Fruit fly (Drosophila melanogaster) whole organism, embryonic: ENCODE data around the gene REG.
A peak's percentile ranks its signal among the peaks of the same experiment; 100 is the strongest.

Experiments
- CG12155 ChIP-seq: fragments of 200-800 bp; sonication (Bioruptor generic); optimal IDR thresholded peaks from 3 replicates; lab custom pipeline; 2016; ENCODE audit warnings: missing biosample characterization, missing genetic modification characterization
- CG12659 ChIP-seq: fragments of 200-800 bp; sonication (Bioruptor generic); optimal IDR thresholded peaks from 3 replicates; lab custom pipeline; 2017; ENCODE audit warnings: mild to moderate bottlenecking, missing biosample characterization, missing genetic modification reagents, missing genetic modification characterization
- CG13296 ChIP-seq: fragments of 200-800 bp; sonication (Bioruptor generic); optimal IDR thresholded peaks from 3 replicates; lab custom pipeline; 2018; ENCODE audit warnings: missing biosample characterization, mild to moderate bottlenecking, missing genetic modification characterization
- CG14710 ChIP-seq: fragments of 200-800 bp; sonication (Bioruptor generic); optimal IDR thresholded peaks from 3 replicates; lab custom pipeline; 2019; ENCODE audit warnings: missing biosample characterization, mild to moderate bottlenecking, missing genetic modification characterization, moderate library complexity
- CG15696 ChIP-seq: fragments of 200-800 bp; sonication (Bioruptor generic); optimal IDR thresholded peaks from 2 replicates; lab custom pipeline; 2019; ENCODE audit warnings: missing biosample characterization, mild to moderate bottlenecking, missing genetic modification characterization, moderate library complexity
- CG1603 ChIP-seq: fragments of 200-800 bp; sonication (Bioruptor generic); optimal IDR thresholded peaks from 2 replicates; lab custom pipeline; 2019; ENCODE audit warnings: missing biosample characterization, mild to moderate bottlenecking, missing genetic modification characterization, moderate library complexity
- CG17328 ChIP-seq: fragments of 200-800 bp; sonication (Bioruptor generic); IDR thresholded peaks from 2 replicates; pipeline ENCODE4 v1.3.6; 2022; ENCODE audit warnings: missing biosample characterization, missing genetic modification characterization
- CG2129 ChIP-seq: fragments of 200-800 bp; sonication (Bioruptor generic); IDR thresholded peaks from 2 replicates; pipeline ENCODE4 v1.3.6; 2022; ENCODE audit warnings: missing biosample characterization, missing genetic modification characterization; ENCODE audit not compliant: partially characterized antibody
- CG30020 ChIP-seq: fragments of 200-800 bp; optimal IDR thresholded peaks from 2 replicates; lab custom pipeline; 2019; ENCODE audit warnings: missing biosample characterization, mild to moderate bottlenecking, missing genetic modification characterization, moderate library complexity
- CG34422 ChIP-seq: fragments of 200-800 bp; sonication (Bioruptor generic); IDR thresholded peaks from 3 replicates; pipeline ENCODE4 v1.3.6; 2022; ENCODE audit warnings: missing biosample characterization, missing genetic modification characterization
- CG3838 ChIP-seq: fragments of 200-800 bp; sonication (Bioruptor generic); optimal IDR thresholded peaks from 3 replicates; lab custom pipeline; 2016; ENCODE audit warnings: missing biosample characterization, missing genetic modification characterization
- CG3847 ChIP-seq: fragments of 200-800 bp; sonication (Bioruptor generic); IDR thresholded peaks from 2 replicates; pipeline ENCODE4 v1.3.6; 2022; ENCODE audit warnings: missing biosample characterization, missing genetic modification characterization
- CG42726 ChIP-seq: fragments of 200-800 bp; sonication (Bioruptor generic); IDR thresholded peaks from 2 replicates; pipeline ENCODE4 v1.3.6; 2022; ENCODE audit warnings: missing biosample characterization, missing genetic modification characterization; ENCODE audit not compliant: partially characterized antibody
- CG5180 ChIP-seq: fragments of 200-800 bp; sonication (Bioruptor generic); optimal IDR thresholded peaks from 3 replicates; lab custom pipeline; 2017; ENCODE audit warnings: missing biosample characterization, missing genetic modification characterization, mild to moderate bottlenecking, moderate library complexity, missing genetic modification reagents
- CG7963 ChIP-seq: fragments of 200-800 bp; sonication (Bioruptor generic); IDR thresholded peaks from 3 replicates; pipeline ENCODE4 v1.3.6; 2022; ENCODE audit warnings: missing biosample characterization, missing genetic modification characterization; ENCODE audit not compliant: partially characterized antibody
- CG8281 ChIP-seq: fragments of 200-800 bp; sonication (Bioruptor generic); optimal IDR thresholded peaks from 2 replicates; lab custom pipeline; 2018; ENCODE audit warnings: missing biosample characterization, mild to moderate bottlenecking, missing genetic modification characterization, moderate library complexity
- CG8924 ChIP-seq: fragments of 200-800 bp; optimal IDR thresholded peaks from 3 replicates; lab custom pipeline; 2019; ENCODE audit warnings: missing biosample characterization, mild to moderate bottlenecking, missing genetic modification characterization, moderate library complexity
- E2f2 ChIP-seq: fragments of 200-800 bp; sonication (Bioruptor generic); IDR thresholded peaks from 2 replicates; pipeline ENCODE4 v1.3.6; 2022; ENCODE audit warnings: missing biosample characterization, missing genetic modification characterization
- Gug ChIP-seq: fragments of 200-800 bp; sonication (Bioruptor generic); IDR thresholded peaks from 4 replicates; pipeline ENCODE4 v1.3.6; 2022; ENCODE audit warnings: missing biosample characterization, missing genetic modification characterization
- Hr51 ChIP-seq, 2 experiments: fragments of 200-800 bp; sonication (Bioruptor generic); optimal IDR thresholded peaks; 2 replicates in 1 of 2; 3 replicates in 1 of 2; lab custom pipeline; 2016 to 2018; ENCODE audit warnings: missing biosample characterization in 2 of 2, missing genetic modification characterization in 2 of 2, mild to moderate bottlenecking in 1 of 2, moderate library complexity in 1 of 2
- MESR4 ChIP-seq: fragments of 200-800 bp; sonication (Bioruptor generic); optimal IDR thresholded peaks from 2 replicates; lab custom pipeline; 2018; ENCODE audit warnings: missing biosample characterization, mild to moderate bottlenecking, missing genetic modification characterization, moderate library complexity
- Med ChIP-seq: fragments of 200-800 bp; sonication (Bioruptor generic); peaks from one replicate; lab custom pipeline; 2016; ENCODE audit warnings: missing biosample characterization, missing genetic modification characterization, mild to moderate bottlenecking, inconsistent platforms, moderate library complexity
- Rfx ChIP-seq: fragments of 200-800 bp; sonication (Bioruptor generic); IDR thresholded peaks from 2 replicates; pipeline ENCODE4 v1.3.6; 2022; ENCODE audit warnings: missing biosample characterization, missing genetic modification characterization
- ato ChIP-seq: fragments of 200-800 bp; sonication (Bioruptor generic); IDR thresholded peaks from 2 replicates; pipeline ENCODE4 v1.3.6; 2022; ENCODE audit warnings: missing biosample characterization, missing genetic modification characterization; ENCODE audit not compliant: partially characterized antibody
- cato ChIP-seq: fragments of 200-800 bp; sonication (Bioruptor generic); optimal IDR thresholded peaks from 2 replicates; lab custom pipeline; 2016; ENCODE audit warnings: missing biosample characterization, missing genetic modification characterization, borderline replicate concordance
- chm ChIP-seq: fragments of 200-800 bp; sonication (Bioruptor generic); IDR thresholded peaks from 2 replicates; pipeline ENCODE4 v1.3.6; 2022; ENCODE audit warnings: missing biosample characterization, missing genetic modification characterization
- ci ChIP-seq: fragments of 200-800 bp; sonication (Bioruptor generic); IDR thresholded peaks from 3 replicates; pipeline ENCODE4 v1.3.6; 2022; ENCODE audit warnings: missing biosample characterization, missing genetic modification characterization
- dm ChIP-seq: fragments of 200-800 bp; sonication (Bioruptor generic); optimal IDR thresholded peaks from 3 replicates; lab custom pipeline; 2016; ENCODE audit warnings: missing biosample characterization, missing genetic modification characterization
- dysf ChIP-seq: fragments of 200-800 bp; sonication (Bioruptor generic); IDR thresholded peaks from 3 replicates; pipeline ENCODE4 v1.3.6; 2022; ENCODE audit warnings: missing biosample characterization, missing genetic modification characterization
- ewg ChIP-seq: fragments of 200-800 bp; sonication (Bioruptor generic); optimal IDR thresholded peaks from 3 replicates; lab custom pipeline; 2017; ENCODE audit warnings: mild to moderate bottlenecking, missing biosample characterization, missing genetic modification reagents, missing genetic modification characterization
- gfzf ChIP-seq: fragments of 200-800 bp; sonication (Bioruptor generic); optimal IDR thresholded peaks from 2 replicates; lab custom pipeline; 2016; ENCODE audit warnings: missing biosample characterization, mild to moderate bottlenecking, missing genetic modification characterization, moderate library complexity
- hb ChIP-seq: fragments of 200-800 bp; sonication (Bioruptor generic); IDR thresholded peaks from 3 replicates; pipeline ENCODE4 v1.3.6; 2022; ENCODE audit warnings: missing biosample characterization, missing genetic modification characterization; ENCODE audit not compliant: partially characterized antibody
- hbn ChIP-seq: fragments of 200-800 bp; sonication (Bioruptor generic); IDR thresholded peaks from 2 replicates; pipeline ENCODE4 v1.3.6; 2022; ENCODE audit warnings: missing biosample characterization, missing genetic modification characterization; ENCODE audit not compliant: partially characterized antibody
- her ChIP-seq: fragments of 200-800 bp; sonication (Bioruptor generic); optimal IDR thresholded peaks from 2 replicates; lab custom pipeline; 2016; ENCODE audit warnings: missing biosample characterization, missing genetic modification characterization
- knrl ChIP-seq: fragments of 200-800 bp; sonication (Bioruptor generic); IDR thresholded peaks from 3 replicates; pipeline ENCODE4 v1.3.6; 2022; ENCODE audit warnings: missing biosample characterization, missing genetic modification characterization; ENCODE audit not compliant: partially characterized antibody
- mld ChIP-seq: fragments of 200-800 bp; sonication (Bioruptor generic); IDR thresholded peaks from 3 replicates; pipeline ENCODE4 v1.3.6; 2022; ENCODE audit warnings: missing biosample characterization, missing genetic modification characterization; ENCODE audit not compliant: partially characterized antibody
- onecut ChIP-seq: fragments of 200-800 bp; sonication (Bioruptor generic); IDR thresholded peaks from 2 replicates; pipeline ENCODE4 v1.3.6; 2022; ENCODE audit warnings: missing biosample characterization, missing genetic modification characterization
- org-1 ChIP-seq: fragments of 200-800 bp; sonication (Bioruptor generic); optimal IDR thresholded peaks from 2 replicates; lab custom pipeline; 2017; ENCODE audit warnings: missing biosample characterization, missing genetic modification characterization
- sc ChIP-seq, 3 experiments: fragments of >200 bp in 2 of 3; fragments of 200-800 bp in 1 of 3; sonication (Bioruptor generic) in 1 of 3; optimal IDR thresholded peaks; 2 replicates in 2 of 3; 3 replicates in 1 of 3; lab custom pipeline; 2017; ENCODE audit warnings: mild to moderate bottlenecking in 1 of 3, missing biosample characterization in 1 of 3, missing genetic modification characterization in 1 of 3, missing genetic modification reagents in 1 of 3
- sna ChIP-seq: fragments of 200-800 bp; sonication (Bioruptor generic); IDR thresholded peaks from 2 replicates; pipeline ENCODE4 v1.3.6; 2022; ENCODE audit warnings: missing biosample characterization, missing genetic modification characterization; ENCODE audit not compliant: partially characterized antibody
- unc-4 ChIP-seq: fragments of 200-800 bp; sonication (Bioruptor generic); IDR thresholded peaks from 2 replicates; pipeline ENCODE4 v1.3.6; 2022; ENCODE audit warnings: missing biosample characterization, missing genetic modification characterization; ENCODE audit not compliant: partially characterized antibody
- vnd ChIP-seq: fragments of 200-800 bp; sonication (Bioruptor generic); IDR thresholded peaks from 3 replicates; pipeline ENCODE4 v1.3.6; 2022; ENCODE audit warnings: missing biosample characterization, missing genetic modification characterization; ENCODE audit not compliant: partially characterized antibody
- zen2 ChIP-seq: fragments of 200-800 bp; sonication (Bioruptor generic); IDR thresholded peaks from 3 replicates; pipeline ENCODE4 v1.3.6; 2022; ENCODE audit warnings: missing biosample characterization, missing genetic modification characterization; ENCODE audit not compliant: partially characterized antibody

Gene REG

DNA sequence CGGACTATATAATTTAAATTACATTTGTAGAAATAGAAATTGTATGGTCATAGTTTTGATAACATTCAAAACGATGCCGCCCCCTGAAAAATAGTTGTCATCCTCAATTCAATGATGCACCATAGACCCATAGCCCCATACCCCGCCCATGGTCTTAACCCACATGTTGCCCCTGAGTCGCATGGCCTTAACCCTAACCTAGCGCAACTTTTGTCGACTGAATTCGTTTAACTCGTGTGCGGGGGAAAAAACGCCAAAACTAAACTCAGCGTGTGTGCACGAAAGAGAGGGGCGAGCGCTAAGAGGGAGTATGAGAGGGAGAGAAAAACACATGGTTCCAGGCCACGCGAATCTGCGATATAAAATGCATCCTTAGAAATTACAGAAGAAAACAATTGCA is 1.7 kb upstream of the REG start (continued):
- TF ChIP-seq Rfx (GFP tag; lab: Robert Waterston, UW) = no peak

DNA sequence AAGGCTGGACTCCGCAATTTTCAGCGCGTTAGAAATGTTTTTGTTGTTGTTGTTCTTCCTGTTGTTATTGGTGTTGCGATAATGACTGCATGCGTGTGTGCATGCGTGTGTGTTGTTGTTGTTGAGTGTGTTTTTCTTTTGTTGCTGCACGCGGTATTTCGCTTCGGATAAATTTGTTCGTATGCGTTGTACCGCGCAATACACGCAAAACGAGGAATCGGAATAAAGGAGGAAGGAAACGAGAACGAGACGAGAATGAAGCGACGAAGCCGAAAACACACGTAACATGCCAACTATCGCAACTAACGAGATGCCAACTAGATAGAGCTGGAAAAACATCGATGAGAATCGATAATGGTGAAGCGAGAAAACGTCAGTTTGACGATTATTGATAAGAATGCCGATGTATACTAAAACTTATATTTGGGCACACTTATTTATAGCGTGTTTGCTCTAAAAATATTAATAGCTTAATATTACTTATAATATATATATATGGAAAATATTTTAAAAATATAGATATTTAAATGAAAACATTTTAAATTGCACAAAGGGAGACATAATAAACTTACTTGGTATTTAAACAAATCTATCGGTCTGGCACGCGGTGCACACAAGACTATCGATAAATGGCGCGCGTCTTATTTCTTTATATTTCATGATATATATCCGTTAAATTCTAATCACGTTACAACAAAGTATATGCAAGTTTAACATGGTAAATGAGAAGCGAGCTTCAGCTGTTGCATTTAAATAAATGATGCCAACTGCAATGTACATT is 578 bp upstream of the REG start, which contains the start of gene sno:
TSS of gene sno (minus strand) at position 318 of the 781 bp plus-strand sequence.
- TF ChIP-seq cato (GFP tag; lab: Kevin White, UChicago) (no peak), unc-4 (GFP tag; lab: Robert Waterston, UW) (peak; percentile 78), sc (optimal IDR thresholded peaks at IDR 0.05; lab: Kevin White, UChicago) (no peak), sc (GFP tag; optimal IDR thresholded peaks at IDR 0.05; lab: Kevin White, UChicago) (no peak), hbn (peak; percentile 64), CG14710 (tag; lab: Kevin White, UChicago) (peak; percentile 11), CG3838 (no peak), her (peak; percentile 1), CG15696 (no peak), dysf (GFP tag; lab: Robert Waterston, UW) (no peak), vnd (GFP tag; lab: Robert Waterston, UW) (peak; percentile 79), CG7963 (GFP tag; lab: Robert Waterston, UW) (peak; percentile 83; the same call in 2 of the 3 replicates), org-1 (GFP tag; lab: Kevin White, UChicago) (no peak), chm (GFP tag; lab: Robert Waterston, UW) (0 out of 2 replicates have a peak, but pooled peaks have one; percentile 14), CG5180 (GFP tag; lab: Kevin White, UChicago) (no peak), ci (GFP tag; lab: Robert Waterston, UW) (0 out of 3 replicates have a peak, but pooled peaks have one; percentile 18), ato (GFP tag; lab: Robert Waterston, UW) (peak; percentile 59; the same call in 1 of the 2 replicates), Med (GFP tag; lab: Kevin White, UChicago) (peak; percentile 64), CG8924 (tag; lab: Kevin White, UChicago) (peak; percentile 30), MESR4 (GFP tag; lab: Kevin White, UChicago) (peak; percentile 77), CG34422 (GFP tag; lab: Robert Waterston, UW) (peak; percentile 14; the same call in 1 of the 3 replicates), CG17328 (GFP tag; lab: Robert Waterston, UW) (peak; percentile 10; the same call in 1 of the 2 replicates), CG3847 (GFP tag; lab: Robert Waterston, UW) (peak; percentile 22; the same call in 1 of the 2 replicates), ewg (GFP tag; lab: Kevin White, UChicago) (peak; percentile 10), CG12155 (GFP tag; lab: Kevin White, UChicago) (peak; percentile 86), hb (GFP tag; lab: Robert Waterston, UW) (peak; percentile 72; the same call in 2 of the 3 replicates), CG30020 (tag; lab: Kevin White, UChicago) (peak; percentile 23), zen2 (GFP tag; lab: Robert Waterston, UW) (peak; percentile 64; the same call in 1 of the 3 replicates), Hr51 (GFP tag; optimal IDR thresholded peaks at IDR 0.05; lab: Kevin White, UChicago) (no peak), CG12659 (GFP tag; lab: Kevin White, UChicago) (peak; percentile 45), E2f2 (peak; percentile 28; the same call in 1 of the 2 replicates), sna (GFP tag; lab: Robert Waterston, UW) (peak; percentile 69; the same call in 1 of the 2 replicates), CG2129 (GFP tag; lab: Robert Waterston, UW) (peak; percentile 55), CG8281 (tag; lab: Kevin White, UChicago) (no peak), dm (GFP tag; lab: Kevin White, UChicago) (no peak), Gug (no peak), CG42726 (GFP tag; lab: Robert Waterston, UW) (peak; percentile 90), gfzf (GFP tag; lab: Kevin White, UChicago) (peak; percentile 33), mld (peak; percentile 87), CG13296 (GFP tag; lab: Kevin White, UChicago) (no peak), onecut (GFP tag; lab: Robert Waterston, UW) (0 out of 2 replicates have a peak, but pooled peaks have one; percentile 5), CG1603 (tag; lab: Kevin White, UChicago) (peak; percentile 28), knrl (GFP tag; lab: Robert Waterston, UW) (peak; percentile 90)
